Worm (Caenorhabditis elegans) whole organism, young adult: ENCODE measurements around the gene Y64G10A.1.

Experiments used
- atf-7 ChIP-seq: sonication (generic microtip); optimal IDR thresholded peaks from 2 replicates; lab custom pipeline; 2017; ENCODE audit warnings: mild to moderate bottlenecking, missing genetic modification characterization, missing compliant biosample characterization
- gei-17 ChIP-seq: fragments of 200-800 bp; sonication (Bioruptor generic); optimal IDR thresholded peaks from 2 replicates; lab custom pipeline; 2018; ENCODE audit warnings: mild to moderate bottlenecking, missing genetic modification characterization, missing compliant biosample characterization
- pha-4 ChIP-seq: fragments of 150-350 bp; sonication (generic microtip); optimal IDR thresholded peaks from 2 replicates; lab custom pipeline; 2014; ENCODE audit warnings: missing biosample characterization, missing genetic modification reagents, missing genetic modification characterization

- TF ChIP-seq gei-17 (no peak), pha-4 (tag; lab: Kevin White, UChicago) (no peak), atf-7 (tag; lab: Kevin White, UChicago) (no peak)
These were observed 36.0 kb upstream of the Y64G10A.1 start for ce11 chrIV:14274834-14275233.
